Fruit fly (Drosophila melanogaster): ENCODE results near the gene IP3K2.

DNA sequence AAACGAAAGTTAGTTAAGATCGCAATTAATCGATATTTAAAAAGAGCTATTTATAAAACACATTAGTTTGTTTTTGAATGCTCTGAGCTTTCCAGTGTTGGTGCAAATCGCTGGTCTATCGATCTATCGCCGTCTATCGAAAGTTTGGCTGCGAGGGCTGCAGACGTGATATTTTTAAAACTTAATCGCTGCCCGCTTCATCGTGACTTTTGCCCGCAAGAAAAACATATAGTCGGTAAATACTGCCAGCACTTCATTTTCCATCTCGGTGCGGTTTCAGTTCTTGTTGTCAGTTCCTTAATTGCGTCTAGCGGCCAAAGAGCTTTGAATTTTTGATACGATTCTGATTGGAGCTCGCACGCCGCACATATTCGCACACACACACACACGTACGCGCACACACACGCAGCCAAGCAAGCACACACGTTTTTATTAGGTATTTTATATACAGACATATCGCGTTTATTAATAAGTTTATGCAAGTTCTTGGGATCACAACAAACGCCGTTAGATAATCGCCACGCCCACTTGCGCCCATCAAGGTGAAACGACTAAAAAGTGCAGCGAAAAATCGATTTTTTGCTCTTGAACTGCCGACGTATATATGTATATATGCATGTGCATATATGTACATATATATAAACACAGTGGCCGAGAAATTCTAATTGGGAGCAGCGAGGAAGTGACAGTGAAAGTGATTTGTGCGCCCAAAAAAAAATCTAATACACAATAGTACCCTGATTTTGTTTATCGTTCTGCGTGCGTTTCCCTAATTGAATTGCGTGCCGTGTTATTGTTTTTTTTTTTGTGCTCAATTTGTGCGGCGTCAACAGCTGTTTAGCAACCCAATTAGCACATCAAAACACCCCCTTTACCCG lies 67.6 kb downstream of the IP3K2 start:
- no peak for TF ChIP-seq fd96Ca (GFP tag; IDR thresholded peaks at IDR 0.05)
- no peak for TF ChIP-seq EcR (GFP tag; optimal IDR thresholded peaks at IDR 0.05)
- TF ChIP-seq CG10348 (GFP tag; IDR thresholded peaks at IDR 0.05) = no peak
